Worm (Caenorhabditis elegans) whole organism, midembryonic: ENCODE data around the gene F18A1.1.

Source experiments
- T22C8.4 ChIP-seq: fragments of 200-800 bp; sonication (Bioruptor generic); IDR thresholded peaks from 2 replicates; pipeline ENCODE4 v1.3.6; 2022; ENCODE audit warnings: missing genetic modification characterization, missing compliant biosample characterization
- cog-1 ChIP-seq: sonication (generic microtip); optimal IDR thresholded peaks from 2 replicates; lab custom pipeline; 2016; ENCODE audit warnings: missing genetic modification characterization, missing compliant biosample characterization
- flt-1 ChIP-seq: fragments of 200-800 bp; sonication (Bioruptor generic); IDR thresholded peaks from 2 replicates; pipeline ENCODE4 v1.3.6; 2022; ENCODE audit warnings: missing genetic modification characterization, missing compliant biosample characterization
- klf-2 ChIP-seq: fragments of 200-800 bp; sonication (Bioruptor generic); conservative IDR thresholded peaks from 2 replicates; pipeline ENCODE4 v1.3.6; 2022; ENCODE audit warnings: missing genetic modification reagents, missing genetic modification characterization, missing compliant biosample characterization
- med-1 ChIP-seq: sonication (generic microtip); optimal IDR thresholded peaks from 2 replicates; lab custom pipeline; 2017; ENCODE audit warnings: missing genetic modification characterization, mild to moderate bottlenecking, missing compliant biosample characterization, antibody characterized with exemption, missing genetic modification reagents; ENCODE audit not compliant: insufficient read depth
- ref-1 ChIP-seq: fragments of 200-800 bp; sonication (Bioruptor generic); conservative IDR thresholded peaks from 2 replicates; pipeline ENCODE4 v1.3.6; 2022; ENCODE audit warnings: missing genetic modification reagents, missing genetic modification characterization, missing compliant biosample characterization
- tab-1 ChIP-seq: fragments of 200-800 bp; sonication (Bioruptor generic); IDR thresholded peaks from 2 replicates; pipeline ENCODE4 v1.3.6; 2022; ENCODE audit warnings: missing genetic modification characterization, missing compliant biosample characterization
- ztf-23 ChIP-seq: fragments of 200-800 bp; sonication (Bioruptor generic); IDR thresholded peaks from 2 replicates; pipeline ENCODE4 v1.3.6; 2022; ENCODE audit warnings: missing genetic modification reagents, missing genetic modification characterization, missing compliant biosample characterization
- ztf-29 ChIP-seq: fragments of 200-800 bp; sonication (Bioruptor generic); IDR thresholded peaks from 2 replicates; pipeline ENCODE4 v1.3.6; 2022; ENCODE audit warnings: missing genetic modification reagents, missing genetic modification characterization, missing compliant biosample characterization

DNA sequence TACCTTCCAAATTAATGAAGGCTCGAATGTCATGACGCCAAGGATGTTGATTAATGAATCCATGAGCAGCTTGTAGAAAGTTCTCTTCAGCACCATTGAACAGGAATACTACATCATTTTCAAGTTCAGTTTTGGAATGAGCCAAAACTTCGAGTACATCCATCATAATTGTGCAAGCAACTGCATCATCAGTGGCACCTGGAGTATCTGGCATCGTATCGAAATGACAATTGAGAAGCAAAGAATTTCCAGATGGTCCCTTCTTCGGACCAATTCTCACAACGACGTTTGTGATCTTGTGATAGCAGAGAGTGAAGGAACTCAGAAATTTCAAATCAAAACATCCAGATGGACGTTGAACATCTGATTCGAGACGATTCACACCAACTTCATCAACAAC is 19.7 kb downstream of the F18A1.1 start:
- TF ChIP-seq ref-1 (GFP tag; lab: Robert Waterston, UW) = no peak
- TF ChIP-seq tab-1 (GFP tag; lab: Robert Waterston, UW) = no peak
- TF ChIP-seq cog-1 (tag; lab: Kevin White, UChicago) = no peak
- TF ChIP-seq flt-1 (GFP tag; lab: Robert Waterston, UW) = no peak
- no peak for TF ChIP-seq ztf-23 (GFP tag; lab: Robert Waterston, UW)
- TF ChIP-seq klf-2 (GFP tag; lab: Robert Waterston, UW) = no peak
- no peak for TF ChIP-seq med-1 (GFP tag; lab: Kevin White, UChicago)
- no peak for TF ChIP-seq ztf-29 (GFP tag; lab: Robert Waterston, UW)
- TF ChIP-seq T22C8.4 (GFP tag; lab: Robert Waterston, UW) = no peak
